Fruit fly (Drosophila melanogaster) S2 (cell line): ENCODE measurements around the gene AnxB11.

Source experiments
- CG8478 ChIP-seq: fragments of >200 bp; optimal IDR thresholded peaks from 2 replicates; lab custom pipeline; 2018
- CTCF ChIP-seq, 2 experiments: fragments of >200 bp; optimal IDR thresholded peaks; 2 replicates each; lab custom pipeline; 2018

- TF ChIP-seq CTCF (optimal IDR thresholded peaks at IDR 0.05; lab: Kevin White, UChicago) (no peak), CG8478 (lab: Kevin White, UChicago) (no peak)
Observed at dm6 chrX:16403811-16404420, 18.1 kb downstream of the AnxB11 start.
